Worm (Caenorhabditis elegans): Measurements from ENCODE around the gene F46B3.8.

Gene F46B3.8

ce11 chrV:20574314-20574713, 48.6 kb downstream of the F46B3.8 start, which contains the start of gene clec-263:
Gene clec-263 (plus strand): TSS chrV:20574614.
- TF ChIP-seq hlh-17 (GFP tag; optimal IDR thresholded peaks at IDR 0.05; ENCODE audit: borderline replicate concordance), result no peak
- no peak for TF ChIP-seq efl-1 (optimal IDR thresholded peaks at IDR 0.05)
- TF ChIP-seq efl-1 (GFP tag; optimal IDR thresholded peaks at IDR 0.05 in 1 of 2), result peak in 1 of 2 experiments; percentile 4

ce11 chrV:20573392-20573791, 49.6 kb downstream of the F46B3.8 start, which contains the start of gene F26F2.5:
Gene F26F2.5 (plus strand): TSS chrV:20573692.
- no peak for TF ChIP-seq unc-98 (GFP tag; IDR thresholded peaks at IDR 0.05)
